Worm (Caenorhabditis elegans): ENCODE measurements around the gene ttr-34.

DNA sequence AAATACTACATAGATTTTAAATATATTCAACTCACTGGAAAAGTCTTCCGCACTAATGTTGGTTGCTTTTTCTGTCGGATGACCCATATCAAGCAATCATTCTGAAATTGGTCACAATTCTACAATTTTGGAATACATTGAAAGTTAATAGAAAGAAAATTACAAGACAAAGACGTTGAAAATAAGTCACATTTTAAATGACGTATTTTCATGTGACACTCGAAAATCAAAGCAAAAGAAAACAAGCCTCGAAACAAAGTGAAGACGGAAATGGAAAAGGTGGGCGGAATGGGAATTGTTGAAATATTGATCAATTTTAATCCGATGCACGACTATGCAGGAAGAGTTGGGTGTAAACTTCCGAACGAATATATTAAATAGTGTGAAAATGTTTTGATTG, 30.4 kb downstream of the ttr-34 start, which contains the start of gene mob-2:
- no peak for TF ChIP-seq ama-1 (optimal IDR thresholded peaks at IDR 0.05)
- no peak for TF ChIP-seq unc-62 (GFP tag; optimal IDR thresholded peaks at IDR 0.05)
- TF ChIP-seq elt-1 (tag; optimal IDR thresholded peaks at IDR 0.05), result no peak
- no peak for TF ChIP-seq skn-1 (tag; optimal IDR thresholded peaks at IDR 0.05)
- no peak for TF ChIP-seq nhr-237 (tag; optimal IDR thresholded peaks at IDR 0.05)

All from whole organism, L2 larva.